Worm (Caenorhabditis elegans): ENCODE results near the gene Y39B6A.42.

Y39B6A.42 gene

DNA sequence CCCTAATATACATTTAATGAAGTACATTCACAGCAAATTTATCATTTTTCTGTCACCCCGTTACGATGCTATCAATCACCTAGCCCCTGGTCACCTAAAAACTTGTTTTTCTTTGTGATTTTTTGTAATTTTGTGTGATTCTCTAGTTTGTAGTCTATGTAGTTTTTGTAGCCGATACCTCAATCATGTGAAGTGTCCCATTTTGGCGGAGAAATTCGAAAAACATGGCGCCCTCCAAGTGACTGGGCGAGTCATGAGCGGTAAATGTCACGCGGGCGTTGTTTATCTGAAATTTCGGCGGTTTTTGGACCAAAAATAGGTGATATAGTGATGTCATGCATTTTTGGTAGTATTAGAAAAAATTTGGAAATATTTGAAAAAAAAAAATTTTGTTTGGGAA is 38.7 kb downstream of the Y39B6A.42 start:
- TF ChIP-seq ztf-29 (GFP tag; IDR thresholded peaks at IDR 0.05) (no peak), tab-1 (GFP tag; IDR thresholded peaks at IDR 0.05) (no peak), cog-1 (tag; optimal IDR thresholded peaks at IDR 0.05) (no peak), T22C8.4 (GFP tag; IDR thresholded peaks at IDR 0.05) (no peak), klf-2 (GFP tag; conservative IDR thresholded peaks at IDR 0.05) (no peak), flt-1 (GFP tag; IDR thresholded peaks at IDR 0.05) (no peak), med-1 (GFP tag; optimal IDR thresholded peaks at IDR 0.05; ENCODE audit: insufficient read depth) (no peak), ztf-23 (GFP tag; IDR thresholded peaks at IDR 0.05) (no peak), ref-1 (GFP tag; conservative IDR thresholded peaks at IDR 0.05) (no peak)
